Worm (Caenorhabditis elegans) whole organism, early embryonic: Measurements from ENCODE around the gene fbf-1.

ENCODE experiments used
- B0310.2 ChIP-seq: sonication (generic microtip); optimal IDR thresholded peaks from 2 replicates; lab custom pipeline; 2016; ENCODE audit warnings: mild to moderate bottlenecking, missing genetic modification characterization, missing compliant biosample characterization
- F13C5.2 ChIP-seq: sonication (generic microtip); optimal IDR thresholded peaks from 2 replicates; lab custom pipeline; 2017; ENCODE audit warnings: mild to moderate bottlenecking, missing genetic modification characterization, inconsistent platforms, missing compliant biosample characterization
- aly-1 ChIP-seq: sonication (generic microtip); optimal IDR thresholded peaks from 2 replicates; lab custom pipeline; 2016; ENCODE audit warnings: missing genetic modification characterization, missing compliant biosample characterization
- ama-1 ChIP-seq: fragments of 150-350 bp; optimal IDR thresholded peaks from 2 replicates; lab custom pipeline; 2014
- ceh-13 ChIP-seq: fragments of 200-800 bp; sonication (Bioruptor generic); optimal IDR thresholded peaks from 2 replicates; lab custom pipeline; 2018; ENCODE audit warnings: mild to moderate bottlenecking, missing genetic modification characterization, missing compliant biosample characterization
- ceh-36 ChIP-seq: sonication (generic microtip); optimal IDR thresholded peaks from 2 replicates; lab custom pipeline; 2016; ENCODE audit warnings: missing genetic modification characterization, inconsistent platforms, missing compliant biosample characterization
- ets-7 ChIP-seq: sonication (generic microtip); optimal IDR thresholded peaks from 2 replicates; lab custom pipeline; 2016; ENCODE audit warnings: missing genotype, missing genetic modification characterization, missing compliant biosample characterization
- flt-1 ChIP-seq: fragments of 200-800 bp; sonication (Bioruptor generic); IDR thresholded peaks from 2 replicates; pipeline ENCODE4 v1.3.6; 2022; ENCODE audit warnings: missing genetic modification characterization, missing compliant biosample characterization
- hmbx-1 ChIP-seq: sonication (generic microtip); optimal IDR thresholded peaks from 2 replicates; lab custom pipeline; 2016; ENCODE audit warnings: mild to moderate bottlenecking, missing genetic modification characterization, missing compliant biosample characterization
- hmg-4 ChIP-seq: fragments of 200-800 bp; sonication (Bioruptor generic); optimal IDR thresholded peaks from 2 replicates; lab custom pipeline; 2018; ENCODE audit warnings: mild to moderate bottlenecking, missing genetic modification characterization, missing compliant biosample characterization
- hnd-1 ChIP-seq: sonication (generic microtip); optimal IDR thresholded peaks from 2 replicates; lab custom pipeline; 2016; ENCODE audit warnings: missing genetic modification characterization, missing compliant biosample characterization
- pes-1 ChIP-seq: fragments of 200-800 bp; sonication (Bioruptor generic); IDR thresholded peaks from 2 replicates; pipeline ENCODE4 v1.3.6; 2022; ENCODE audit warnings: missing genetic modification reagents, missing genetic modification characterization, missing compliant biosample characterization
- scrt-1 ChIP-seq: fragments of 200-800 bp; sonication (Bioruptor generic); IDR thresholded peaks from 2 replicates; pipeline ENCODE4 v1.3.6; 2022; ENCODE audit warnings: missing genetic modification characterization, missing compliant biosample characterization
- sea-1 ChIP-seq: fragments of 200-800 bp; sonication (Bioruptor generic); conservative IDR thresholded peaks from 2 replicates; pipeline ENCODE4 v1.3.6; 2022; ENCODE audit warnings: missing genetic modification characterization, missing compliant biosample characterization
- tbx-11 ChIP-seq: fragments of 200-800 bp; sonication (Bioruptor generic); IDR thresholded peaks from 2 replicates; pipeline ENCODE4 v1.3.6; 2022; ENCODE audit warnings: missing genetic modification characterization, missing compliant biosample characterization
- tbx-37 ChIP-seq: fragments of 200-800 bp; sonication (Bioruptor generic); conservative IDR thresholded peaks from 2 replicates; pipeline ENCODE4 v1.3.6; 2022; ENCODE audit warnings: missing genetic modification reagents, missing genetic modification characterization, missing compliant biosample characterization
- tra-4 ChIP-seq: sonication (generic microtip); optimal IDR thresholded peaks from 2 replicates; lab custom pipeline; 2017; ENCODE audit warnings: missing genetic modification characterization, missing compliant biosample characterization

The fbf-1 gene

ce11 chrII:6082620-6083019 lies 2.0 kb upstream of the fbf-1 start, which contains the start of gene F21H12.3:
Gene F21H12.3, plus strand, starts transcription at chrII:6082920.
- no peak for TF ChIP-seq hnd-1 (tag; lab: Kevin White, UChicago)
- TF ChIP-seq ets-7 (tag; lab: Kevin White, UChicago), result no peak
- TF ChIP-seq hmbx-1 (tag; lab: Kevin White, UChicago), result no peak
- TF ChIP-seq pes-1 (GFP tag; lab: Robert Waterston, UW), result no peak
- no peak for TF ChIP-seq tbx-11 (GFP tag; lab: Robert Waterston, UW)

- no peak for TF ChIP-seq aly-1 (tag; lab: Kevin White, UChicago)
- TF ChIP-seq flt-1 (GFP tag; lab: Robert Waterston, UW), result no peak
- no peak for TF ChIP-seq sea-1
- no peak for TF ChIP-seq ets-7 (tag; lab: Kevin White, UChicago)
Observed at ce11 chrII:6077604-6078003, 3.0 kb downstream of the fbf-1 start, which contains the start of gene H12I13.6. Gene H12I13.6, plus strand, starts transcription at chrII:6077904.

ce11 chrII:6067066-6067465 lies 13.6 kb downstream of the fbf-1 start, which contains the start of gene H12I13.1:
Gene H12I13.1, minus strand, starts transcription at chrII:6067166.
- TF ChIP-seq flt-1 (GFP tag; lab: Robert Waterston, UW) (no peak), ceh-36 (tag; lab: Kevin White, UChicago) (no peak), tbx-37 (GFP tag; lab: Robert Waterston, UW) (no peak), hmbx-1 (tag; lab: Kevin White, UChicago) (no peak), hmg-4 (no peak), tra-4 (tag; lab: Kevin White, UChicago) (no peak), sea-1 (no peak), scrt-1 (no peak), tbx-11 (GFP tag; lab: Robert Waterston, UW) (no peak), pes-1 (GFP tag; lab: Robert Waterston, UW) (no peak), ceh-13 (GFP tag; lab: Kevin White, UChicago) (no peak)

ce11 chrII:6061495-6061894 lies 19.1 kb downstream of the fbf-1 start:
- TF ChIP-seq tbx-37 (GFP tag; lab: Robert Waterston, UW) (peak; percentile 91), F13C5.2 (no peak)

- TF ChIP-seq sea-1 (no peak), tra-4 (tag; lab: Kevin White, UChicago) (no peak), tbx-37 (GFP tag; lab: Robert Waterston, UW) (no peak), ceh-36 (tag; lab: Kevin White, UChicago) (no peak), ama-1 (lab: Kevin White, UChicago) (no peak), F13C5.2 (peak; percentile 9), ceh-13 (GFP tag; lab: Kevin White, UChicago) (no peak), tbx-11 (GFP tag; lab: Robert Waterston, UW) (0 out of 2 replicates have a peak, but pooled peaks have one; percentile 26), flt-1 (GFP tag; lab: Robert Waterston, UW) (no peak), ets-7 (tag; lab: Kevin White, UChicago) (no peak)
Observed at ce11 chrII:6055927-6056326, 24.7 kb downstream of the fbf-1 start, which contains the start of gene R12C12.7. Gene R12C12.7, minus strand, starts transcription at chrII:6055985.

ce11 chrII:6050120-6050519 lies 30.5 kb downstream of the fbf-1 start, which contains the start of gene gldc-1:
Gene gldc-1, plus strand, starts transcription at chrII:6050420.
- TF ChIP-seq tbx-37 (GFP tag; lab: Robert Waterston, UW), result no peak
- no peak for TF ChIP-seq hnd-1 (tag; lab: Kevin White, UChicago)
- TF ChIP-seq ceh-13 (GFP tag; lab: Kevin White, UChicago), result no peak
- TF ChIP-seq pes-1 (GFP tag; lab: Robert Waterston, UW), result no peak
- TF ChIP-seq hmg-4, result no peak
- no peak for TF ChIP-seq scrt-1
- TF ChIP-seq ets-7 (tag; lab: Kevin White, UChicago), result no peak
- no peak for TF ChIP-seq hmbx-1 (tag; lab: Kevin White, UChicago)
- TF ChIP-seq ama-1 (lab: Kevin White, UChicago), result no peak
- no peak for TF ChIP-seq tbx-11 (GFP tag; lab: Robert Waterston, UW)
- no peak for TF ChIP-seq tra-4 (tag; lab: Kevin White, UChicago)
- TF ChIP-seq flt-1 (GFP tag; lab: Robert Waterston, UW), result no peak

- no peak for TF ChIP-seq tra-4 (tag; lab: Kevin White, UChicago)
- TF ChIP-seq ama-1 (lab: Kevin White, UChicago), result no peak
- TF ChIP-seq B0310.2, result no peak
- no peak for TF ChIP-seq ceh-13 (GFP tag; lab: Kevin White, UChicago)
- no peak for TF ChIP-seq F13C5.2
- no peak for TF ChIP-seq scrt-1
- TF ChIP-seq aly-1 (tag; lab: Kevin White, UChicago), result no peak
- no peak for TF ChIP-seq ets-7 (tag; lab: Kevin White, UChicago)
- no peak for TF ChIP-seq hnd-1 (tag; lab: Kevin White, UChicago)
- no peak for TF ChIP-seq hmg-4
- TF ChIP-seq tbx-37 (GFP tag; lab: Robert Waterston, UW), result no peak
- TF ChIP-seq flt-1 (GFP tag; lab: Robert Waterston, UW), result no peak
- no peak for TF ChIP-seq tbx-11 (GFP tag; lab: Robert Waterston, UW)
- TF ChIP-seq pes-1 (GFP tag; lab: Robert Waterston, UW), result no peak
- no peak for TF ChIP-seq ceh-36 (tag; lab: Kevin White, UChicago)
Observed at ce11 chrII:6049546-6049945, 31.1 kb downstream of the fbf-1 start.

- peak; percentile 71 for TF ChIP-seq F13C5.2
- TF ChIP-seq aly-1 (tag; lab: Kevin White, UChicago), result no peak
- peak; percentile 70 for TF ChIP-seq flt-1 (GFP tag; lab: Robert Waterston, UW)
- 0 out of 2 replicates have a peak, but pooled peaks have one; percentile 13 for TF ChIP-seq tbx-37 (GFP tag; lab: Robert Waterston, UW)
- peak; percentile 55 for TF ChIP-seq ceh-36 (tag; lab: Kevin White, UChicago)
- TF ChIP-seq hmbx-1 (tag; lab: Kevin White, UChicago), result no peak
- no peak for TF ChIP-seq B0310.2
- TF ChIP-seq sea-1, result no peak
- TF ChIP-seq scrt-1, result no peak
- TF ChIP-seq tbx-11 (GFP tag; lab: Robert Waterston, UW), result no peak
Observed at ce11 chrII:6047639-6048159, 32.9 kb downstream of the fbf-1 start, which contains the start of the genes R12C12.6 and ran-5. Gene R12C12.6, minus strand, starts transcription at chrII:6047867. Gene ran-5, plus strand, starts transcription at chrII:6048109.
